Worm (Caenorhabditis elegans): ENCODE data around the gene K08F9.4.

DNA sequence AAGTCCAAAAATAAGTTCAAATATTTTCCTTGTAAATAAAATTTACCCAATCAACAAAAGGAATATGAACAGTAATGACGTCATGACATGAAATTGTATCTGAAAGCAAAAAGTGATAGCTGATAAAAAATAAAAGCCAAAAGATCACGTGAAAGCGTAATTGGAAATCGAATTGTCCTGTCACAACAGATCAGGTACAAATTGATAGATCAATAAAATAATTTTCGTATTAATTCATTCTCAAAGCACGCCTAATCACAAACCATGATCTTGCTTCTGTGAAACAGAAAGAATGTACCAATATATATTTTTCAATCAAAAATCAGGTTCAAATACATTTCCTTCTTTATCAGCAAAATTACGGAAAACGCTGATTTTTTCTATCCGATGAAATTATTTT, 24.3 kb upstream of the K08F9.4 start, which contains the start of gene flor-1:
- no peak for TF ChIP-seq ceh-36 (tag; optimal IDR thresholded peaks at IDR 0.05)
- TF ChIP-seq B0310.2 (tag; optimal IDR thresholded peaks at IDR 0.05) = no peak
- TF ChIP-seq tbx-11 (GFP tag; IDR thresholded peaks at IDR 0.05) = no peak
- no peak for TF ChIP-seq scrt-1 (GFP tag; IDR thresholded peaks at IDR 0.05)
- TF ChIP-seq ceh-13 (GFP tag; optimal IDR thresholded peaks at IDR 0.05) = no peak
- no peak for TF ChIP-seq hnd-1 (tag; optimal IDR thresholded peaks at IDR 0.05)
- TF ChIP-seq ama-1 (optimal IDR thresholded peaks at IDR 0.05) = no peak

Data from whole organism, early embryonic.